Worm (Caenorhabditis elegans): ENCODE data around the gene clec-8.
"Not testable (repeated sequence)": the region's sequence is repeated elsewhere in the genome, so short reads cannot be mapped to it uniquely, and the experiment has no call there.

The clec-8 gene

DNA sequence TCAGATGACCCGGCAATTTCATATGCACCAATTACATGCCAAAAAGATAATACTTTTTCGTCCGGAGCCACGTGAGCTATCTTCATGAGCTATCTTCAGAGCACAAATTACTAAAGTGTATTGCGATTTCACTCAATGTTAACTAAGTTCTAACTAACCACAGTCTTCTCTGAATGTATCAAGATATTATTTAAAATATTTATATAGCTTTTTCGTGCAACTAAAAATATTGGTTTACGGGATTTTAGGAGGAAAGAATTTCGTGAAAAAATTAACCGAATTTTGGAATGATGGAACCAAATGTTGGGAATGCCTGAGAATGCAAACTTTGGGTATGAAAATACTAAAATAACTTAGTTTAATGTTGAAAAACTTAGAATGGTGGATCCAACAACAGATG lies 30.3 kb downstream of the clec-8 start, which contains the start of gene F49C5.16:
TSS of gene F49C5.16 (plus strand) at position 301 of the 400 bp plus-strand sequence.
- no peak for TF ChIP-seq mep-1 (tag; optimal IDR thresholded peaks at IDR 0.05)
- TF ChIP-seq flh-1 (GFP tag; optimal IDR thresholded peaks at IDR 0.05) = no peak
- TF ChIP-seq lin-32 (GFP tag; optimal IDR thresholded peaks at IDR 0.05) = no peak
- TF ChIP-seq ces-1 (GFP tag; optimal IDR thresholded peaks at IDR 0.05) = no peak
- TF ChIP-seq unc-120 (tag; optimal IDR thresholded peaks at IDR 0.05; ENCODE audit: poor library complexity, severe bottlenecking) = no peak

DNA sequence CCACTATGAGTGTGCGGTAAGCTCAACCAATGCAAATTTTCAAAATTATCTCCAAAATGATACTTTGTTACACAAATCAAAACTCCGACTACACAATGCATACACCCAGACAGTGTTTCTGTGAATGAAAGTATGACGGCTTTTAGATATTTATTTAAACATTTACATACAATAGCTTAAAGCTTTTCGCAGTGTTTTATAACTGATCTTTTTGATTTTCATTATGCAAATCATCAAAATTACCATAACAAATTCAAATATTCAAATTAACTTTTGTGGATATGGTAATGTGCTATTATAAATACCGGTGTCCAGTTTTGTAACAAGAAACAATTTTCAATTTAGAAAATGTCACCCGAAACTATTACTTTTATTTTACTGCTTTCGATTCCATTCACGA lies 31.4 kb downstream of the clec-8 start, which contains the start of the genes F49C5.5 and F49C5.10:
TSS of gene F49C5.5 (minus strand) at position 101 of the 400 bp plus-strand sequence.
TSS of gene F49C5.10 (plus strand) at position 344 of the 400 bp plus-strand sequence.
- TF ChIP-seq pha-4 (tag; optimal IDR thresholded peaks at IDR 0.05) = no peak
- TF ChIP-seq unc-120 (tag; optimal IDR thresholded peaks at IDR 0.05; ENCODE audit: poor library complexity, severe bottlenecking) = no peak
- TF ChIP-seq nhr-2 (tag; optimal IDR thresholded peaks at IDR 0.05) = no peak
- TF ChIP-seq ces-1 (GFP tag; optimal IDR thresholded peaks at IDR 0.05) = no peak
- TF ChIP-seq zip-8 (tag; optimal IDR thresholded peaks at IDR 0.05) = no peak
- TF ChIP-seq lsy-2 (tag; optimal IDR thresholded peaks at IDR 0.05) = no peak
- no peak for TF ChIP-seq M03D4.4 (tag; optimal IDR thresholded peaks at IDR 0.05)
- TF ChIP-seq unc-39 (tag; optimal IDR thresholded peaks at IDR 0.05) = no peak
- TF ChIP-seq unc-62 (GFP tag; optimal IDR thresholded peaks at IDR 0.05) = no peak
- TF ChIP-seq blmp-1 (tag; optimal IDR thresholded peaks at IDR 0.05) = no peak
- TF ChIP-seq tbx-8 (GFP tag; optimal IDR thresholded peaks at IDR 0.05) = no peak
- TF ChIP-seq mab-5 (tag; optimal IDR thresholded peaks at IDR 0.05) = no peak
- no peak for TF ChIP-seq elt-3 (tag; optimal IDR thresholded peaks at IDR 0.05)
- no peak for TF ChIP-seq mls-2 (tag; optimal IDR thresholded peaks at IDR 0.05)
- no peak for TF ChIP-seq nhr-28 (tag; optimal IDR thresholded peaks at IDR 0.05)
- TF ChIP-seq flh-1 (GFP tag; optimal IDR thresholded peaks at IDR 0.05) = no peak

DNA sequence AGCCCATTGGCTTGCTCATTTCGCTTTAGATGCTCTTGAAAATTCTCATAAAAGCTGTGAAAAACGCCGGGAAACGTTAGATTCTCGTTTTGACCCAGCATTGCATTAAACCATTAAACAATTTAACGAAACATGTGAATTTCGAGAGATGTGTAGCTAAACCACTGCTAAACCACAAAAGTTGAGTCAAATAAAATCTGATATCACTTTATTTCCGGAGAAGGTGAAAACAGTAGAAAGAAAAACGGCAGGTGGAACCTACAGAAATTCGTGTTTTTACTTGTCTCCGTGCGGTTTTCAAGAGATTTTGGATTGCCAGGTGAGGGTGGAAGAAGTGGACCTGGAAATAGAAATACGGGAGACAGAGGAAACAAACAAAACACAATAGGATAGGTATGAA lies 33.3 kb downstream of the clec-8 start, which contains the start of gene F49C5.9:
TSS of gene F49C5.9 (minus strand) at position 101 of the 400 bp plus-strand sequence.
- no peak for TF ChIP-seq M03D4.4 (tag; optimal IDR thresholded peaks at IDR 0.05)
- TF ChIP-seq nhr-2 (tag; optimal IDR thresholded peaks at IDR 0.05) = no peak
- no peak for TF ChIP-seq lsy-2 (tag; optimal IDR thresholded peaks at IDR 0.05)
- TF ChIP-seq elt-1 (tag; optimal IDR thresholded peaks at IDR 0.05; ENCODE audit: borderline replicate concordance, insufficient read depth) = no peak
- TF ChIP-seq unc-120 (tag; optimal IDR thresholded peaks at IDR 0.05; ENCODE audit: poor library complexity, severe bottlenecking) = no peak
- no peak for TF ChIP-seq lin-13 (tag; optimal IDR thresholded peaks at IDR 0.05)
- no peak for TF ChIP-seq unc-39 (tag; optimal IDR thresholded peaks at IDR 0.05)
- no peak for TF ChIP-seq nhr-237 (tag; optimal IDR thresholded peaks at IDR 0.05)
- TF ChIP-seq ces-1 (GFP tag; optimal IDR thresholded peaks at IDR 0.05) = no peak
- TF ChIP-seq elt-3 (tag; optimal IDR thresholded peaks at IDR 0.05) = no peak
- no peak for TF ChIP-seq nhr-12 (tag; optimal IDR thresholded peaks at IDR 0.05)
- TF ChIP-seq hlh-1 (tag; optimal IDR thresholded peaks at IDR 0.05) = no peak
- no peak for TF ChIP-seq mab-5 (tag; optimal IDR thresholded peaks at IDR 0.05)
- no peak for TF ChIP-seq nhr-28 (tag; optimal IDR thresholded peaks at IDR 0.05)
- TF ChIP-seq sem-2 (GFP tag; optimal IDR thresholded peaks at IDR 0.05) = no peak

DNA sequence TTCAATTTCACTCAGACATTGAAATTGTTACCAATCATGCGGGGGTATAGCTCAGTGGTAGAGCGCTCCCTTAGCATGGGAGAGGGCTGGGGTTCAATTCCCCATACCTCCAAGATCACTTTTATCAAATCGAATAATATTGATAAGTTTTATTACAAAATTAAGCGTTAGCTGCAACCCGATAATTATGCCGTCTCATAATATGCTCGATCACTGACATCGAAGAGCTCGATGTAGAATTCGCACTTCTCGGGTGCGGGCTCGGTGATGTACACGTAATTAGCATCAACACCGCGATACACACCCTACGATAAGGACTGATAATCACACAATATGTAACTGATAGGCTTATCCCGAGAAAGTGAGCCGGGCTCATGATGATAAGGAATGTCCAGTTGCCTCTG lies 35.3 kb downstream of the clec-8 start:
- TF ChIP-seq lin-32 (GFP tag; optimal IDR thresholded peaks at IDR 0.05) = no peak
- TF ChIP-seq blmp-1 (tag; optimal IDR thresholded peaks at IDR 0.05) = no peak

DNA sequence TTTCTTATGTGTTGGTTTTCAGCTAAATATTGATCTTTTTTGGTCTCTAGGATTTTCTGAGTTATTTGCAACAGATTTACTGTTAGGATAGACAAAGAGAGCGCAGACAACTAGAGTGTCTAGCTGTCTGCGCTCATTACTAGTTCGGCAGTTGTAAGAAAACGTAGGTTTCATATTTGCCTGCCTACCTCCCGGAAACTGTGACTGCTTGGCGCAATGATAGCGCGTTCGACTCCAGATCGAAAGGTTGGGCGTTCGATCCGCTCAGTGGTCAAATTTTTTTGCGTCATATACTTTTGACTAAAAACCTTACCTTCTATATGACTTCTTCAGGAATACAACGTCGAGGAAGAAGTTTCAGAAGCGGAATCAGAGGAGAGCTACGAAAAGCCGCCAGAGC lies 38.5 kb downstream of the clec-8 start:
- TF ChIP-seq mep-1 (tag; optimal IDR thresholded peaks at IDR 0.05) (no peak), nhr-28 (tag; optimal IDR thresholded peaks at IDR 0.05) (no peak), unc-39 (tag; optimal IDR thresholded peaks at IDR 0.05) (no peak), lsy-2 (tag; optimal IDR thresholded peaks at IDR 0.05) (no peak), nhr-12 (tag; optimal IDR thresholded peaks at IDR 0.05) (no peak), nhr-76 (tag; optimal IDR thresholded peaks at IDR 0.05) (no peak), elt-1 (tag; optimal IDR thresholded peaks at IDR 0.05; ENCODE audit: borderline replicate concordance, insufficient read depth) (no peak)

DNA sequence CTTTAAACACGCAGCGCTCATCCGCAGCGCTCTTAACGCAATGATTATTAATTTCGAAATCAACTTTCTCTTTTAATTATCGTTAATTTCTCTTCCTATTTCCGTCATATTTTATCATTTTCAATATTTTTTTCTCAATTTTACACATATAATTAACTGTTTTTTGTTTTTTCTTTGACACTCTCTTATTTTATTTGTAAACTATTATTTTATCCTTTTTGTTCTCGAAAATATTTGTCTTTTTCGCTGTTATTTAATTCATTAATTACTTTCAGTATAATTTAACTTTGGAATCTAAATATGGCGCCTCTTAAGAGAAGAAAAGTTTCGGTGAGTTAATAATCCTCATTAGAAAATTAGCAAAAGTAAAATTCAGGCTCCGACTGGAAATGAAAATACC lies 41.7 kb downstream of the clec-8 start, which contains the start of gene F49C5.3:
TSS of gene F49C5.3 (plus strand) at position 301 of the 400 bp plus-strand sequence.
- not testable (repeated sequence) for TF ChIP-seq ceh-39, M03D4.4, elt-3 (tag; optimal IDR thresholded peaks at IDR 0.05)

DNA sequence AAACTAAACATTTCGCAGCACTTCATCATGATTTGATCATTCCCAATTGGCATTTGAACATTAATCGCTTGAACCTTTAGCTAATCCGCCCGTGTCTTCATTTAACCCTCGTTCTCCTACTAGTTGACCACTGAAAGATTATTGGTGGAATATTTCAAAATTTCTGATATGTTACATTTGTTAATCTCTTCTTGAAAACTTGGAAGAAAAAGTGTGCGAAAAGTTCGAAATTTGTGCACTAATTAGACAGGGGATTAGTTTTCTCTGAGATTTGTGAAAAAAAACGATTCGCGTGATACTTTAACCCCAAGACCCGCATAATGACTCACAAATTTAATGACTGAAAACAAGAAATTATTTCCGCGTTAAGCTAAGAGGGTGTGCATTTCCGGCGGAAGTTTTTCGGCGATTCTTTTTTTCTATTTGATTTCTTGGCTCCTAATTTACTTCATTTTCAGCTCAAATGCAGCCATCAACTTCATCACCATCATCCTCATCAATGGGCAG lies 42.5 kb downstream of the clec-8 start, which contains the start of gene nimk-1:
TSS of gene nimk-1 (plus strand) at position 457 of the 507 bp plus-strand sequence.
- TF ChIP-seq unc-120 (tag; optimal IDR thresholded peaks at IDR 0.05; ENCODE audit: poor library complexity, severe bottlenecking) (no peak), unc-39 (tag; optimal IDR thresholded peaks at IDR 0.05) (no peak), M03D4.4 (tag; optimal IDR thresholded peaks at IDR 0.05) (no peak), nhr-28 (tag; optimal IDR thresholded peaks at IDR 0.05) (no peak), ceh-43 (GFP tag; optimal IDR thresholded peaks at IDR 0.05) (no peak), blmp-1 (tag; optimal IDR thresholded peaks at IDR 0.05) (no peak), mep-1 (tag; optimal IDR thresholded peaks at IDR 0.05) (no peak), lin-32 (GFP tag; optimal IDR thresholded peaks at IDR 0.05) (no peak), lin-13 (tag; optimal IDR thresholded peaks at IDR 0.05) (no peak)
